Worm (Caenorhabditis elegans) whole organism, L4/young adult: ENCODE measurements around the gene ZK250.14.

Experiments
- W03F9.2 ChIP-seq: fragments of 150-350 bp; optimal IDR thresholded peaks from 2 replicates; lab custom pipeline; 2014; ENCODE audit warnings: missing biosample characterization, missing genetic modification characterization
- dao-5 ChIP-seq: sonication (generic microtip); optimal IDR thresholded peaks from 2 replicates; lab custom pipeline; 2016; ENCODE audit warnings: missing genotype, missing genetic modification characterization, moderate library complexity, missing compliant biosample characterization

ce11 chrII:1899934-1900333 is 45.1 kb downstream of the ZK250.14 start, which contains the start of gene math-24:
- no peak for TF ChIP-seq dao-5 (tag; lab: Kevin White, UChicago)
- TF ChIP-seq W03F9.2 (tag; lab: Kevin White, UChicago) = no peak
